Fruit fly (Drosophila melanogaster) whole organism, larva: Measurements from ENCODE around the gene CG42752.

Experiments used
- noc ChIP-seq: fragments of 200-800 bp; sonication (Bioruptor generic); optimal IDR thresholded peaks from 3 replicates; lab custom pipeline; 2019; ENCODE audit warnings: missing biosample characterization, mild to moderate bottlenecking, missing genetic modification characterization, moderate library complexity

CG42752 gene

dm6 chr2L:18707844-18708238, 32.1 kb downstream of the CG42752 start:
- no peak for TF ChIP-seq noc (tag; lab: Kevin White, UChicago)

- TF ChIP-seq noc (tag; lab: Kevin White, UChicago): peak; percentile 93
Observed at dm6 chr2L:18705617-18706046, 34.3 kb downstream of the CG42752 start, which contains the start of gene Jwa. TSS of gene Jwa (minus strand) at chr2L:18705703.

- TF ChIP-seq noc (tag; lab: Kevin White, UChicago): peak; percentile 85
Observed at dm6 chr2L:18702721-18703488, 37.0 kb downstream of the CG42752 start, which contains the start of the genes CG10376 and CG10343. TSS of gene CG10376 (minus strand) at chr2L:18703105. TSS of gene CG10343 (plus strand) at chr2L:18703473.

dm6 chr2L:18698559-18699130, 41.3 kb downstream of the CG42752 start, which contains the start of gene CG10341:
TSS of gene CG10341 (plus strand) at chr2L:18698714.
- TF ChIP-seq noc (tag; lab: Kevin White, UChicago): no peak

- peak; percentile 87 for TF ChIP-seq noc (tag; lab: Kevin White, UChicago)
Observed at dm6 chr2L:18695404-18695804, 44.5 kb downstream of the CG42752 start, which contains the start of the genes CG10383 and CG10338. TSS of gene CG10383 (minus strand) at chr2L:18695602. TSS of gene CG10338 (plus strand) at chr2L:18695664.

dm6 chr2L:18694724-18695105, 45.2 kb downstream of the CG42752 start:
- no peak for TF ChIP-seq noc (tag; lab: Kevin White, UChicago)

dm6 chr2L:18693877-18694723, 45.8 kb downstream of the CG42752 start:
- peak; percentile 77 for TF ChIP-seq noc (tag; lab: Kevin White, UChicago)

dm6 chr2L:18689376-18689775, 50.5 kb downstream of the CG42752 start, which contains the start of gene CG10336:
TSS of gene CG10336 (plus strand) at chr2L:18689528.
- TF ChIP-seq noc (tag; lab: Kevin White, UChicago): no peak
